Fruit fly (Drosophila melanogaster) S2 (cell line): Measurements from ENCODE around the gene MED24.

Source experiments
- CG8478 ChIP-seq: fragments of >200 bp; optimal IDR thresholded peaks from 2 replicates; lab custom pipeline; 2018
- CTCF ChIP-seq, 2 experiments: fragments of >200 bp; optimal IDR thresholded peaks; 2 replicates each; lab custom pipeline; 2018

dm6 chr3L:8191042-8191613 is at the start of gene MED24:
- TF ChIP-seq CG8478 (no peak), CTCF (optimal IDR thresholded peaks at IDR 0.05; lab: Kevin White, UChicago) (no peak)
